Fruit fly (Drosophila melanogaster): ENCODE data around the gene smp-30.

smp-30 gene

dm6 chr3R:14714147-14714903 lies 36.7 kb downstream of the smp-30 start (continued):
- TF ChIP-seq CG6175 (GFP tag; IDR thresholded peaks at IDR 0.05) (0 out of 3 replicates have a peak, but pooled peaks have one; percentile 34), D19A (tag; optimal IDR thresholded peaks at IDR 0.05) (peak; percentile 87), CG9797 (GFP tag; optimal IDR thresholded peaks at IDR 0.05) (peak; percentile 27), ato (GFP tag; IDR thresholded peaks at IDR 0.05; ENCODE audit: partially characterized antibody) (no peak), CG13123 (GFP tag; optimal IDR thresholded peaks at IDR 0.05) (no peak), mld (GFP tag; IDR thresholded peaks at IDR 0.05; ENCODE audit: partially characterized antibody) (no peak), cg (GFP tag; optimal IDR thresholded peaks at IDR 0.05) (peak; percentile 90), vnd (GFP tag; IDR thresholded peaks at IDR 0.05; ENCODE audit: partially characterized antibody) (no peak), CG14710 (tag; optimal IDR thresholded peaks at IDR 0.05) (peak; percentile 94), sr (GFP tag; IDR thresholded peaks at IDR 0.05) (no peak), CG10147 (GFP tag; optimal IDR thresholded peaks at IDR 0.05) (peak; percentile 27), Sox100B (GFP tag; optimal IDR thresholded peaks at IDR 0.05) (peak; percentile 91), Dref (GFP tag; IDR thresholded peaks at IDR 0.05) (no peak), CG14667 (GFP tag; IDR thresholded peaks at IDR 0.05) (no peak), Hmx (GFP tag; optimal IDR thresholded peaks at IDR 0.05) (no peak), CG2712 (tag; optimal IDR thresholded peaks at IDR 0.05) (peak; percentile 87), CG13296 (GFP tag; optimal IDR thresholded peaks at IDR 0.05) (no peak), CG32767 (GFP tag; IDR thresholded peaks at IDR 0.05) (0 out of 2 replicates have a peak, but pooled peaks have one; percentile 13), CG4854 (GFP tag; optimal IDR thresholded peaks at IDR 0.05) (peak; percentile 22), CG14441 (GFP tag; IDR thresholded peaks at IDR 0.05) (no peak)

- TF ChIP-seq Vsx1 (GFP tag; optimal IDR thresholded peaks at IDR 0.05): peak; percentile 14
- TF ChIP-seq CG11398 (GFP tag; optimal IDR thresholded peaks at IDR 0.05): no peak
- no peak for TF ChIP-seq CG13296 (GFP tag; optimal IDR thresholded peaks at IDR 0.05)
- TF ChIP-seq oc (tag; optimal IDR thresholded peaks at IDR 0.05): peak; percentile 1
- no peak for TF ChIP-seq CG14014 (GFP tag; IDR thresholded peaks at IDR 0.05)
- no peak for TF ChIP-seq ash1 (GFP tag; optimal IDR thresholded peaks at IDR 0.05)
- peak; percentile 76 for TF ChIP-seq Hr39 (optimal IDR thresholded peaks at IDR 0.05)
- peak; percentile 28 for TF ChIP-seq fd64A (GFP tag; optimal IDR thresholded peaks at IDR 0.05)
- no peak for TF ChIP-seq CkIIα-i1 (GFP tag; IDR thresholded peaks at IDR 0.05)
- TF ChIP-seq CG12769 (tag; optimal IDR thresholded peaks at IDR 0.05): no peak
- TF ChIP-seq CG18599 (GFP tag; optimal IDR thresholded peaks at IDR 0.05): no peak
- no peak for TF ChIP-seq Dip2 (GFP tag; IDR thresholded peaks at IDR 0.05)
- peak; percentile 34 for TF ChIP-seq cad (GFP tag; optimal IDR thresholded peaks at IDR 0.05)
- TF ChIP-seq CG2202 (tag; optimal IDR thresholded peaks at IDR 0.05): peak; percentile 27
- peak; percentile 17 for TF ChIP-seq nerfin-1 (tag; optimal IDR thresholded peaks at IDR 0.05)
- TF ChIP-seq CG6791 (GFP tag; IDR thresholded peaks at IDR 0.05; ENCODE audit: partially characterized antibody): 0 out of 3 replicates have a peak, but pooled peaks have one; percentile 23
- TF ChIP-seq zfh1 (GFP tag; IDR thresholded peaks at IDR 0.05): no peak
- TF ChIP-seq YL-1 (GFP tag; optimal IDR thresholded peaks at IDR 0.05): no peak
- TF ChIP-seq CG13287 (GFP tag; IDR thresholded peaks at IDR 0.05; ENCODE audit: partially characterized antibody): no peak
- TF ChIP-seq crp (GFP tag; optimal IDR thresholded peaks at IDR 0.05): no peak
- no peak for TF ChIP-seq Atf-2 (GFP tag; optimal IDR thresholded peaks at IDR 0.05)
- no peak for TF ChIP-seq jigr1 (GFP tag; IDR thresholded peaks at IDR 0.05)
- no peak for TF ChIP-seq cwo (GFP tag; optimal IDR thresholded peaks at IDR 0.05)
- TF ChIP-seq Pdp1 (GFP tag; optimal IDR thresholded peaks at IDR 0.05): peak in 1 of 2 experiments; percentile 89
- no peak for TF ChIP-seq CG13775 (GFP tag; optimal IDR thresholded peaks at IDR 0.05)
- 0 out of 2 replicates have a peak, but pooled peaks have one; percentile 7 for TF ChIP-seq E2f2 (GFP tag; IDR thresholded peaks at IDR 0.05)
- TF ChIP-seq Doc2 (GFP tag; IDR thresholded peaks at IDR 0.05): no peak
- peak; percentile 30; the same call in 1 of the 2 replicates for TF ChIP-seq ara (GFP tag; IDR thresholded peaks at IDR 0.05)
- peak; percentile 30; the same call in 1 of the 2 replicates for TF ChIP-seq Xrp1 (GFP tag; IDR thresholded peaks at IDR 0.05)
- TF ChIP-seq sens (GFP tag): peak; percentile 92
Measured at dm6 chr3R:14713776-14714146, 37.3 kb downstream of the smp-30 start.

All from whole organism, embryonic.